Fruit fly (Drosophila melanogaster) whole organism, prepupa: ENCODE results near the gene CG31204.

ENCODE experiments used
- Blimp-1 ChIP-seq: fragments of 200-800 bp; sonication (Bioruptor generic); optimal IDR thresholded peaks from 3 replicates; lab custom pipeline; 2017; ENCODE audit warnings: missing biosample characterization, missing genetic modification characterization, mild to moderate bottlenecking, moderate library complexity, missing genetic modification reagents
- CG10631 ChIP-seq: fragments of 200-800 bp; sonication (Bioruptor generic); optimal IDR thresholded peaks from 2 replicates; lab custom pipeline; 2016; ENCODE audit warnings: missing biosample characterization, missing genetic modification characterization
- CG10669 ChIP-seq: fragments of 200-800 bp; sonication (Bioruptor generic); optimal IDR thresholded peaks from 3 replicates; lab custom pipeline; 2018; ENCODE audit warnings: missing biosample characterization, mild to moderate bottlenecking, missing genetic modification characterization, moderate library complexity
- CG11762 ChIP-seq: fragments of 200-800 bp; sonication (Bioruptor generic); optimal IDR thresholded peaks from 3 replicates; lab custom pipeline; 2016; ENCODE audit warnings: missing biosample characterization, missing genetic modification characterization; ENCODE audit not compliant: insufficient read depth
- CG11902 ChIP-seq: fragments of 200-800 bp; sonication (Bioruptor generic); optimal IDR thresholded peaks from 3 replicates; lab custom pipeline; 2016; ENCODE audit warnings: missing biosample characterization, missing genetic modification characterization
- CG15336 ChIP-seq: fragments of 200-800 bp; sonication (Bioruptor generic); IDR thresholded peaks from 2 replicates; pipeline ENCODE4 v1.3.6; 2022; ENCODE audit warnings: missing biosample characterization, missing genetic modification characterization
- CG1621 ChIP-seq: fragments of 200-800 bp; sonication (Bioruptor generic); optimal IDR thresholded peaks from 3 replicates; lab custom pipeline; 2018; ENCODE audit warnings: missing biosample characterization, mild to moderate bottlenecking, missing genetic modification characterization
- CG16779 ChIP-seq: fragments of 200-800 bp; sonication (Bioruptor generic); optimal IDR thresholded peaks from 3 replicates; lab custom pipeline; 2017; ENCODE audit warnings: missing biosample characterization, mild to moderate bottlenecking, missing genetic modification characterization
- CG3032 ChIP-seq: fragments of 200-800 bp; optimal IDR thresholded peaks from 2 replicates; lab custom pipeline; 2019; ENCODE audit warnings: missing biosample characterization, mild to moderate bottlenecking, missing genetic modification characterization, moderate library complexity
- CG31627 ChIP-seq: fragments of 200-800 bp; sonication (Bioruptor generic); optimal IDR thresholded peaks from 3 replicates; lab custom pipeline; 2016; ENCODE audit warnings: missing biosample characterization, missing genetic modification characterization
- CG32006 ChIP-seq: fragments of 200-800 bp; sonication (Bioruptor generic); optimal IDR thresholded peaks from 3 replicates; lab custom pipeline; 2017; ENCODE audit warnings: missing biosample characterization, mild to moderate bottlenecking, missing genetic modification characterization
- CG34406 ChIP-seq: fragments of 200-800 bp; sonication (Bioruptor generic); optimal IDR thresholded peaks from 3 replicates; lab custom pipeline; 2016; ENCODE audit warnings: missing biosample characterization, missing genetic modification characterization
- CG6276 ChIP-seq: fragments of 200-800 bp; sonication (Bioruptor generic); optimal IDR thresholded peaks from 2 replicates; lab custom pipeline; 2017; ENCODE audit warnings: missing biosample characterization, mild to moderate bottlenecking, missing genetic modification characterization
- CG6792 ChIP-seq: fragments of 200-800 bp; sonication (Bioruptor generic); optimal IDR thresholded peaks from 3 replicates; lab custom pipeline; 2016; ENCODE audit warnings: missing biosample characterization, missing genetic modification characterization
- CG6808 ChIP-seq: fragments of 200-800 bp; sonication (Bioruptor generic); optimal IDR thresholded peaks from 3 replicates; lab custom pipeline; 2017; ENCODE audit warnings: missing biosample characterization, missing genetic modification characterization, mild to moderate bottlenecking, moderate library complexity, missing genetic modification reagents
- CG6854 ChIP-seq: fragments of 200-800 bp; sonication (Bioruptor generic); optimal IDR thresholded peaks from 2 replicates; lab custom pipeline; 2017; ENCODE audit warnings: missing biosample characterization, mild to moderate bottlenecking, missing genetic modification characterization
- CG7368 ChIP-seq: fragments of 200-800 bp; sonication (Bioruptor generic); optimal IDR thresholded peaks from 3 replicates; lab custom pipeline; 2016; ENCODE audit warnings: missing biosample characterization, missing genetic modification characterization
- CG8119 ChIP-seq: fragments of 200-800 bp; sonication (Bioruptor generic); IDR thresholded peaks from 3 replicates; pipeline ENCODE4 v1.3.6; 2022; ENCODE audit warnings: missing biosample characterization, missing genetic modification characterization
- CG8319 ChIP-seq: fragments of 200-800 bp; sonication (Bioruptor generic); optimal IDR thresholded peaks from 3 replicates; lab custom pipeline; 2016; ENCODE audit warnings: missing biosample characterization, missing genetic modification characterization
- CG8632 ChIP-seq: fragments of 200-800 bp; sonication (Bioruptor generic); optimal IDR thresholded peaks from 3 replicates; lab custom pipeline; 2016; ENCODE audit warnings: missing biosample characterization, missing genetic modification characterization
- CG9139 ChIP-seq: fragments of 200-800 bp; sonication (Bioruptor generic); optimal IDR thresholded peaks from 3 replicates; lab custom pipeline; 2017; ENCODE audit warnings: missing biosample characterization, mild to moderate bottlenecking, missing genetic modification characterization
- Eip75B ChIP-seq: fragments of 200-800 bp; sonication (Bioruptor generic); optimal IDR thresholded peaks from 3 replicates; lab custom pipeline; 2016; ENCODE audit warnings: missing biosample characterization, missing genetic modification characterization
- Eip78C ChIP-seq: fragments of 200-800 bp; sonication (Bioruptor generic); peaks from one replicate; lab custom pipeline; 2016; ENCODE audit warnings: missing biosample characterization, missing genetic modification characterization
- Eip93F ChIP-seq: fragments of 200-800 bp; sonication (Bioruptor generic); optimal IDR thresholded peaks from 2 replicates; lab custom pipeline; 2016; ENCODE audit warnings: missing biosample characterization, mild to moderate bottlenecking, missing genetic modification characterization
- Ets96B ChIP-seq: fragments of 200-800 bp; optimal IDR thresholded peaks from 2 replicates; lab custom pipeline; 2019; ENCODE audit warnings: missing biosample characterization, mild to moderate bottlenecking, missing genetic modification characterization, moderate library complexity
- Gug ChIP-seq: fragments of 200-800 bp; sonication (Bioruptor generic); IDR thresholded peaks from 2 replicates; pipeline ENCODE4 v1.3.6; 2022; ENCODE audit warnings: missing biosample characterization, missing genetic modification characterization
- Hr38 ChIP-seq: sonication (Bioruptor generic); optimal IDR thresholded peaks from 2 replicates; lab custom pipeline; 2016; ENCODE audit warnings: missing biosample characterization, missing genetic modification characterization
- Lpt ChIP-seq: fragments of 200-800 bp; sonication (Bioruptor generic); optimal IDR thresholded peaks from 3 replicates; lab custom pipeline; 2016; ENCODE audit warnings: missing biosample characterization, missing genetic modification characterization
- Met ChIP-seq: fragments of 200-800 bp; sonication (Bioruptor generic); optimal IDR thresholded peaks from 3 replicates; lab custom pipeline; 2016; ENCODE audit warnings: missing biosample characterization, missing genetic modification characterization
- OdsH ChIP-seq: fragments of 200-800 bp; sonication (Bioruptor generic); optimal IDR thresholded peaks from 3 replicates; lab custom pipeline; 2016; ENCODE audit warnings: missing biosample characterization, missing genetic modification characterization
- Sox102F ChIP-seq: fragments of 200-800 bp; sonication (Bioruptor generic); optimal IDR thresholded peaks from 2 replicates; lab custom pipeline; 2016; ENCODE audit warnings: missing biosample characterization, mild to moderate bottlenecking, missing genetic modification characterization
- Sox14 ChIP-seq: fragments of 200-800 bp; sonication (Bioruptor generic); optimal IDR thresholded peaks from 3 replicates; lab custom pipeline; 2016; ENCODE audit warnings: missing biosample characterization, missing genetic modification characterization
- Sox15 ChIP-seq: fragments of 200-800 bp; sonication (Bioruptor generic); optimal IDR thresholded peaks from 3 replicates; lab custom pipeline; 2016; ENCODE audit warnings: missing biosample characterization, missing genetic modification characterization
- achi ChIP-seq: fragments of 200-800 bp; sonication (Bioruptor generic); optimal IDR thresholded peaks from 3 replicates; lab custom pipeline; 2016; ENCODE audit warnings: missing biosample characterization, missing genetic modification characterization
- acj6 ChIP-seq: fragments of 200-800 bp; sonication (Bioruptor generic); optimal IDR thresholded peaks from 3 replicates; lab custom pipeline; 2016; ENCODE audit warnings: missing biosample characterization, missing genetic modification characterization
- cyc ChIP-seq: fragments of 200-800 bp; sonication (Bioruptor generic); optimal IDR thresholded peaks from 3 replicates; lab custom pipeline; 2016; ENCODE audit warnings: missing biosample characterization, missing genetic modification characterization
- eg ChIP-seq: fragments of 200-800 bp; sonication (Bioruptor generic); IDR thresholded peaks from 3 replicates; pipeline ENCODE4 v1.3.6; 2022; ENCODE audit warnings: missing biosample characterization, missing genetic modification characterization
- esn ChIP-seq: fragments of 200-800 bp; sonication (Bioruptor generic); optimal IDR thresholded peaks from 2 replicates; lab custom pipeline; 2016; ENCODE audit warnings: missing biosample characterization, mild to moderate bottlenecking, missing genetic modification characterization, moderate library complexity
- fd59A ChIP-seq: fragments of 200-800 bp; sonication (Bioruptor generic); optimal IDR thresholded peaks from 2 replicates; lab custom pipeline; 2017; ENCODE audit warnings: missing biosample characterization, mild to moderate bottlenecking, missing genetic modification characterization, missing genetic modification reagents
- fd85E ChIP-seq: fragments of 200-800 bp; sonication (Bioruptor generic); optimal IDR thresholded peaks from 3 replicates; lab custom pipeline; 2016; ENCODE audit warnings: missing biosample characterization, missing genetic modification characterization
- fkh ChIP-seq: fragments of 200-800 bp; sonication (Bioruptor generic); optimal IDR thresholded peaks from 3 replicates; lab custom pipeline; 2017; ENCODE audit warnings: missing biosample characterization, mild to moderate bottlenecking, missing genetic modification characterization, moderate library complexity
- lz ChIP-seq: fragments of 200-800 bp; sonication (Bioruptor generic); optimal IDR thresholded peaks from 3 replicates; lab custom pipeline; 2016; ENCODE audit warnings: missing biosample characterization, missing genetic modification characterization
- net ChIP-seq: fragments of 200-800 bp; sonication (Bioruptor generic); optimal IDR thresholded peaks from 3 replicates; lab custom pipeline; 2016; ENCODE audit warnings: missing biosample characterization, missing genetic modification characterization
- pdm3 ChIP-seq: fragments of 200-800 bp; sonication (Bioruptor generic); optimal IDR thresholded peaks from 3 replicates; lab custom pipeline; 2016; ENCODE audit warnings: missing biosample characterization, missing genetic modification characterization
- salr ChIP-seq, 2 experiments: fragments of 200-800 bp; sonication (Bioruptor generic); optimal IDR thresholded peaks; 3 replicates each; lab custom pipeline; 2016 to 2018; ENCODE audit warnings: missing biosample characterization in 2 of 2, missing genetic modification characterization in 2 of 2, mild to moderate bottlenecking in 1 of 2
- spab ChIP-seq: fragments of 200-800 bp; sonication (Bioruptor generic); optimal IDR thresholded peaks from 2 replicates; lab custom pipeline; 2017; ENCODE audit warnings: missing biosample characterization, mild to moderate bottlenecking, missing genetic modification characterization, missing genetic modification reagents
- svp ChIP-seq: fragments of 200-800 bp; sonication (Bioruptor generic); peaks from one replicate; lab custom pipeline; 2016; ENCODE audit warnings: missing biosample characterization, missing genetic modification characterization
- vri ChIP-seq: fragments of 200-800 bp; sonication (Bioruptor generic); optimal IDR thresholded peaks from 3 replicates; lab custom pipeline; 2016; ENCODE audit warnings: missing biosample characterization, mild to moderate bottlenecking, missing genetic modification characterization

CG31204 gene

dm6 chr3R:31369054-31369453 is 24.3 kb downstream of the CG31204 start:
- TF ChIP-seq svp (GFP tag; lab: Kevin White, UChicago) (peak; percentile 28), CG6792 (GFP tag; lab: Kevin White, UChicago) (no peak), Eip78C (GFP tag; lab: Kevin White, UChicago) (peak; percentile 38)

- no peak for TF ChIP-seq net (GFP tag; lab: Kevin White, UChicago)
- no peak for TF ChIP-seq Sox14 (GFP tag; lab: Kevin White, UChicago)
- TF ChIP-seq Sox15 = no peak
- TF ChIP-seq CG8632 (GFP tag; lab: Kevin White, UChicago) = no peak
- no peak for TF ChIP-seq CG34406 (GFP tag; lab: Kevin White, UChicago)
- TF ChIP-seq vri = no peak
- no peak for TF ChIP-seq CG6854
- TF ChIP-seq achi (GFP tag; lab: Kevin White, UChicago) = no peak
- TF ChIP-seq salr (GFP tag; optimal IDR thresholded peaks at IDR 0.05; lab: Kevin White, UChicago) = no peak
These were observed 29.7 kb downstream of the CG31204 start for dm6 chr3R:31363615-31364014.

dm6 chr3R:31346657-31347056 is 46.7 kb downstream of the CG31204 start:
- peak; percentile 17 for TF ChIP-seq Met
- TF ChIP-seq CG7368 = peak; percentile 11
- no peak for TF ChIP-seq OdsH (GFP tag; lab: Kevin White, UChicago)
- peak; percentile 15 for TF ChIP-seq CG10669
- TF ChIP-seq vri = no peak
- no peak for TF ChIP-seq CG3032
- peak; percentile 15 for TF ChIP-seq cyc (GFP tag; lab: Kevin White, UChicago)
- TF ChIP-seq Ets96B = peak; percentile 36
- peak; percentile 29 for TF ChIP-seq Eip75B
- TF ChIP-seq pdm3 (GFP tag; lab: Kevin White, UChicago) = peak; percentile 8
- TF ChIP-seq CG8119 (GFP tag; lab: Robert Waterston, UW) = 0 out of 3 replicates have a peak, but pooled peaks have one; percentile 20
- TF ChIP-seq Gug (GFP tag; lab: Robert Waterston, UW) = no peak
- peak; percentile 71 for TF ChIP-seq Eip78C (GFP tag; lab: Kevin White, UChicago)
- no peak for TF ChIP-seq CG11762 (GFP tag; lab: Kevin White, UChicago)
- no peak for TF ChIP-seq CG6808
- TF ChIP-seq fkh (GFP tag; lab: Kevin White, UChicago) = no peak
- peak; percentile 39 for TF ChIP-seq CG6792 (GFP tag; lab: Kevin White, UChicago)
- peak; percentile 24 for TF ChIP-seq Lpt
- TF ChIP-seq acj6 = no peak
- TF ChIP-seq eg (GFP tag; lab: Robert Waterston, UW) = no peak
- no peak; the same call in 1 of the 2 replicates for TF ChIP-seq CG15336 (GFP tag; lab: Robert Waterston, UW)
- TF ChIP-seq esn (GFP tag; lab: Kevin White, UChicago) = peak; percentile 19
- TF ChIP-seq Hr38 (GFP tag; lab: Kevin White, UChicago) = no peak
- TF ChIP-seq spab (GFP tag; lab: Kevin White, UChicago) = no peak
- no peak for TF ChIP-seq Sox102F (GFP tag; lab: Kevin White, UChicago)
- peak; percentile 17 for TF ChIP-seq CG10631 (GFP tag; lab: Kevin White, UChicago)
- no peak for TF ChIP-seq Sox14 (GFP tag; lab: Kevin White, UChicago)
- no peak for TF ChIP-seq Eip93F
- no peak for TF ChIP-seq CG8319 (GFP tag; lab: Kevin White, UChicago)
- no peak for TF ChIP-seq CG34406 (GFP tag; lab: Kevin White, UChicago)
- TF ChIP-seq Sox15 = no peak
- TF ChIP-seq salr (GFP tag; optimal IDR thresholded peaks at IDR 0.05; lab: Kevin White, UChicago) = no peak
- no peak for TF ChIP-seq Blimp-1
- no peak for TF ChIP-seq fd85E (GFP tag; lab: Kevin White, UChicago)
- TF ChIP-seq CG32006 (GFP tag; lab: Kevin White, UChicago) = peak; percentile 40
- no peak for TF ChIP-seq CG9139
- no peak for TF ChIP-seq CG6276 (GFP tag; lab: Kevin White, UChicago)
- no peak for TF ChIP-seq CG16779
- peak; percentile 56 for TF ChIP-seq svp (GFP tag; lab: Kevin White, UChicago)
- peak; percentile 7 for TF ChIP-seq achi (GFP tag; lab: Kevin White, UChicago)
- TF ChIP-seq CG31627 (GFP tag; lab: Kevin White, UChicago) = no peak
- no peak for TF ChIP-seq CG1621 (tag; lab: Kevin White, UChicago)
- TF ChIP-seq CG11902 (GFP tag; lab: Kevin White, UChicago) = no peak
- no peak for TF ChIP-seq lz (GFP tag; lab: Kevin White, UChicago)
- no peak for TF ChIP-seq fd59A (GFP tag; lab: Kevin White, UChicago)
